Fruit fly (Drosophila melanogaster) S2 (cell line): ENCODE data around the gene CG4133.

Source experiments
- CG8478 ChIP-seq: fragments of >200 bp; optimal IDR thresholded peaks from 2 replicates; lab custom pipeline; 2018
- CTCF ChIP-seq, 2 experiments: fragments of >200 bp; optimal IDR thresholded peaks; 2 replicates each; lab custom pipeline; 2018

DNA sequence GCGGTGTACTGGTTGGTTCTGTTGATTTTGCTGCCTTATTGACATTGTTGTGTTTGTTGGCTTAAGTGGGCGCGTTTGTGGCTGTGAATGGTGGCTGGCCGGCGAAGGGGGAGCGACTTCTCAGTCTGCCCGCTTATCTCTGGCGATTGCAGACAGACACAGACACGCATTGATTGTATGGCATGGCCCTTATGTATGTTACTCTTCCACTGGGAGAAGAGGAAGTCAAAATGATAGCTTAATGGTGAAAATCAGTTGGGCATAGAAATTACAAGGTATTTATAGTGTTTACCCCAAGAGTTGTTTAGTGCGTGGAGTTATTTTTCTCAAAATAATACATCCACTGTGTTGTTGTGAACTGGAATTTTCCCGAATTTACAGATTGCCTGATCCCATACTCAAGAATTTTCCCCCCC is 30.5 kb downstream of the CG4133 start:
- no peak for TF ChIP-seq CTCF (optimal IDR thresholded peaks at IDR 0.05; lab: Kevin White, UChicago)
- TF ChIP-seq CG8478: no peak
